Fruit fly (Drosophila melanogaster) whole organism, embryonic: ENCODE data around the gene CG8671.

ENCODE experiments used
- Bteb2 ChIP-seq: fragments of 200-800 bp; sonication (Bioruptor generic); optimal IDR thresholded peaks from 2 replicates; lab custom pipeline; 2016; ENCODE audit warnings: missing biosample characterization, missing genetic modification characterization
- CG10431 ChIP-seq: fragments of 200-800 bp; sonication (Bioruptor generic); optimal IDR thresholded peaks from 3 replicates; lab custom pipeline; 2018; ENCODE audit warnings: missing biosample characterization, mild to moderate bottlenecking, missing genetic modification characterization
- CG10959 ChIP-seq: fragments of 200-800 bp; sonication (Bioruptor generic); IDR thresholded peaks from 2 replicates; pipeline ENCODE4 v1.3.6; 2022; ENCODE audit warnings: missing biosample characterization, missing genetic modification characterization
- CG11504 ChIP-seq: fragments of 200-800 bp; sonication (Bioruptor generic); optimal IDR thresholded peaks from 3 replicates; lab custom pipeline; 2019; ENCODE audit warnings: missing biosample characterization, mild to moderate bottlenecking, missing genetic modification characterization, moderate library complexity
- CG13123 ChIP-seq: fragments of 200-800 bp; sonication (Bioruptor generic); optimal IDR thresholded peaks from 2 replicates; lab custom pipeline; 2016; ENCODE audit warnings: missing biosample characterization, missing genetic modification characterization
- CG14860 ChIP-seq: fragments of 200-800 bp; sonication (Bioruptor generic); IDR thresholded peaks from 3 replicates; pipeline ENCODE4 v1.3.6; 2022; ENCODE audit warnings: missing biosample characterization, missing genetic modification characterization; ENCODE audit not compliant: partially characterized antibody
- CG14965 ChIP-seq: fragments of 200-800 bp; sonication (Bioruptor generic); optimal IDR thresholded peaks from 2 replicates; lab custom pipeline; 2016; ENCODE audit warnings: missing biosample characterization, missing genetic modification characterization, borderline replicate concordance
- CG16779 ChIP-seq: fragments of 200-800 bp; sonication (Bioruptor generic); IDR thresholded peaks from 2 replicates; pipeline ENCODE4 v1.3.6; 2022; ENCODE audit warnings: missing biosample characterization, missing genetic modification characterization
- CG17361 ChIP-seq: fragments of 200-800 bp; sonication (Bioruptor generic); IDR thresholded peaks from 3 replicates; pipeline ENCODE4 v1.3.6; 2022; ENCODE audit warnings: missing biosample characterization, missing genetic modification characterization
- CG2199 ChIP-seq: fragments of 200-800 bp; sonication (Bioruptor generic); IDR thresholded peaks from 3 replicates; pipeline ENCODE4 v1.3.6; 2022; ENCODE audit warnings: missing biosample characterization, missing genetic modification characterization
- CG3838 ChIP-seq: fragments of 200-800 bp; sonication (Bioruptor generic); optimal IDR thresholded peaks from 3 replicates; lab custom pipeline; 2016; ENCODE audit warnings: missing biosample characterization, missing genetic modification characterization
- CG6791 ChIP-seq: fragments of 200-800 bp; sonication (Bioruptor generic); IDR thresholded peaks from 3 replicates; pipeline ENCODE4 v1.3.6; 2022; ENCODE audit warnings: missing biosample characterization, missing genetic modification characterization; ENCODE audit not compliant: partially characterized antibody
- CG7786 ChIP-seq: fragments of 200-800 bp; sonication (Bioruptor generic); optimal IDR thresholded peaks from 2 replicates; lab custom pipeline; 2016; ENCODE audit warnings: missing biosample characterization, missing genetic modification characterization
- CG8765 ChIP-seq: fragments of 200-800 bp; sonication (Bioruptor generic); IDR thresholded peaks from 2 replicates; pipeline ENCODE4 v1.3.6; 2022; ENCODE audit warnings: missing biosample characterization, missing genetic modification characterization
- CG8924 ChIP-seq: fragments of 200-800 bp; optimal IDR thresholded peaks from 3 replicates; lab custom pipeline; 2019; ENCODE audit warnings: missing biosample characterization, mild to moderate bottlenecking, missing genetic modification characterization, moderate library complexity
- CG9215 ChIP-seq: fragments of 200-800 bp; sonication (Bioruptor generic); IDR thresholded peaks from 2 replicates; pipeline ENCODE4 v1.3.6; 2022; ENCODE audit warnings: missing biosample characterization, missing genetic modification characterization
- Chrac-16 ChIP-seq: fragments of 200-800 bp; sonication (Bioruptor generic); optimal IDR thresholded peaks from 3 replicates; lab custom pipeline; 2016; ENCODE audit warnings: missing biosample characterization, missing genetic modification characterization
- Ets97D ChIP-seq: fragments of 200-800 bp; sonication (Bioruptor generic); optimal IDR thresholded peaks from 3 replicates; lab custom pipeline; 2016; ENCODE audit warnings: missing biosample characterization, missing genetic modification characterization
- HLHmδ ChIP-seq: fragments of 200-800 bp; sonication (Bioruptor generic); optimal IDR thresholded peaks from 2 replicates; lab custom pipeline; 2018; ENCODE audit warnings: missing biosample characterization, mild to moderate bottlenecking, missing genetic modification characterization, moderate library complexity
- Hr3 ChIP-seq: fragments of 200-800 bp; sonication (Bioruptor generic); optimal IDR thresholded peaks from 3 replicates; lab custom pipeline; 2016; ENCODE audit warnings: missing biosample characterization, missing genetic modification characterization
- Lpt ChIP-seq: fragments of >200 bp; optimal IDR thresholded peaks from 2 replicates; lab custom pipeline; 2018; ENCODE audit warnings: missing biosample characterization, missing genetic modification characterization
- Mes4 ChIP-seq: fragments of 200-800 bp; sonication (Bioruptor generic); optimal IDR thresholded peaks from 2 replicates; lab custom pipeline; 2016; ENCODE audit warnings: missing biosample characterization, missing genetic modification characterization
- Neu2 ChIP-seq: fragments of 200-800 bp; sonication (Bioruptor generic); optimal IDR thresholded peaks from 3 replicates; lab custom pipeline; 2016; ENCODE audit warnings: missing biosample characterization, missing genetic modification characterization, borderline replicate concordance
- NfI ChIP-seq: fragments of 200-800 bp; sonication (Bioruptor generic); optimal IDR thresholded peaks from 3 replicates; lab custom pipeline; 2018; ENCODE audit warnings: missing biosample characterization, mild to moderate bottlenecking, missing genetic modification characterization, moderate library complexity
- Oli ChIP-seq: fragments of 200-800 bp; sonication (Bioruptor generic); optimal IDR thresholded peaks from 2 replicates; lab custom pipeline; 2018; ENCODE audit warnings: missing biosample characterization, mild to moderate bottlenecking, missing genetic modification characterization, moderate library complexity
- Ptx1 ChIP-seq: fragments of 200-800 bp; sonication (Bioruptor generic); IDR thresholded peaks from 2 replicates; pipeline ENCODE4 v1.3.6; 2022; ENCODE audit warnings: missing biosample characterization, missing genetic modification characterization
- Side ChIP-seq: fragments of 200-800 bp; sonication (Bioruptor generic); optimal IDR thresholded peaks from 2 replicates; lab custom pipeline; 2016; ENCODE audit warnings: missing biosample characterization, missing genetic modification characterization
- Sox100B ChIP-seq: fragments of 200-800 bp; sonication (Bioruptor generic); optimal IDR thresholded peaks from 3 replicates; lab custom pipeline; 2018; ENCODE audit warnings: missing biosample characterization, mild to moderate bottlenecking, missing genetic modification characterization
- TFAM ChIP-seq: fragments of 200-800 bp; sonication (Bioruptor generic); optimal IDR thresholded peaks from 2 replicates; lab custom pipeline; 2017; ENCODE audit warnings: missing biosample characterization, missing genetic modification characterization, inconsistent platforms
- Trl ChIP-seq, 3 experiments: fragments of >200 bp in 2 of 3; fragments of 200-800 bp in 1 of 3; sonication (Bioruptor generic) in 1 of 3; optimal IDR thresholded peaks; 2 replicates in 1 of 3; 3 replicates in 2 of 3; lab custom pipeline; 2016 to 2017; ENCODE audit warnings: missing biosample characterization in 1 of 3, missing genetic modification characterization in 1 of 3
- ara ChIP-seq: fragments of 200-800 bp; sonication (Bioruptor generic); IDR thresholded peaks from 2 replicates; pipeline ENCODE4 v1.3.6; 2022; ENCODE audit warnings: missing biosample characterization, missing genetic modification characterization
- ash1 ChIP-seq: fragments of 200-800 bp; sonication (Bioruptor generic); optimal IDR thresholded peaks from 2 replicates; lab custom pipeline; 2018; ENCODE audit warnings: missing biosample characterization, mild to moderate bottlenecking, missing genetic modification characterization
- ato ChIP-seq: fragments of 200-800 bp; sonication (Bioruptor generic); IDR thresholded peaks from 2 replicates; pipeline ENCODE4 v1.3.6; 2022; ENCODE audit warnings: missing biosample characterization, missing genetic modification characterization; ENCODE audit not compliant: partially characterized antibody
- da ChIP-seq: fragments of 200-800 bp; sonication (Bioruptor generic); optimal IDR thresholded peaks from 2 replicates; lab custom pipeline; 2016; ENCODE audit warnings: missing biosample characterization, missing genetic modification characterization
- ftz-f1 ChIP-seq: fragments of 200-800 bp; sonication (Bioruptor generic); optimal IDR thresholded peaks from 2 replicates; lab custom pipeline; 2016; ENCODE audit warnings: missing biosample characterization, missing genetic modification characterization
- gro ChIP-seq: fragments of 200-800 bp; sonication (Bioruptor generic); optimal IDR thresholded peaks from 2 replicates; lab custom pipeline; 2016; ENCODE audit warnings: missing biosample characterization, missing genetic modification characterization
- gsb-n ChIP-seq: fragments of 200-800 bp; sonication (Bioruptor generic); optimal IDR thresholded peaks from 3 replicates; lab custom pipeline; 2018; ENCODE audit warnings: missing biosample characterization, mild to moderate bottlenecking, missing genetic modification characterization
- gt ChIP-seq: fragments of 200-800 bp; sonication (Bioruptor generic); IDR thresholded peaks from 2 replicates; pipeline ENCODE4 v1.3.6; 2022; ENCODE audit warnings: missing biosample characterization, missing genetic modification characterization
- insv ChIP-seq, 2 experiments: fragments of 200-800 bp; sonication (Bioruptor generic); optimal IDR thresholded peaks; 3 replicates each; lab custom pipeline; 2016 to 2018; ENCODE audit warnings: missing biosample characterization in 2 of 2, missing genetic modification characterization in 2 of 2
- kay ChIP-seq: fragments of 200-800 bp; sonication (Bioruptor generic); optimal IDR thresholded peaks from 2 replicates; lab custom pipeline; 2016; ENCODE audit warnings: missing biosample characterization, missing genetic modification characterization
- lab ChIP-seq: fragments of 200-800 bp; sonication (Bioruptor generic); optimal IDR thresholded peaks from 3 replicates; lab custom pipeline; 2017; ENCODE audit warnings: missing biosample characterization, missing genetic modification characterization, mild to moderate bottlenecking, moderate library complexity, missing genetic modification reagents
- nerfin-2 ChIP-seq: fragments of 200-800 bp; sonication (Bioruptor generic); IDR thresholded peaks from 2 replicates; pipeline ENCODE4 v1.3.6; 2022; ENCODE audit warnings: missing biosample characterization, missing genetic modification characterization; ENCODE audit not compliant: partially characterized antibody
- onecut ChIP-seq: fragments of 200-800 bp; sonication (Bioruptor generic); IDR thresholded peaks from 2 replicates; pipeline ENCODE4 v1.3.6; 2022; ENCODE audit warnings: missing biosample characterization, missing genetic modification characterization
- slbo ChIP-seq: fragments of 200-800 bp; sonication (Bioruptor generic); IDR thresholded peaks from 2 replicates; pipeline ENCODE4 v1.3.6; 2022; ENCODE audit warnings: missing biosample characterization, missing genetic modification characterization
- stc ChIP-seq: fragments of 200-800 bp; sonication (Bioruptor generic); IDR thresholded peaks from 2 replicates; pipeline ENCODE4 v1.3.6; 2022; ENCODE audit warnings: missing biosample characterization, missing genetic modification characterization
- toy ChIP-seq: fragments of 200-800 bp; sonication (Bioruptor generic); IDR thresholded peaks from 2 replicates; pipeline ENCODE4 v1.3.6; 2022; ENCODE audit warnings: missing biosample characterization, missing genetic modification characterization
- ttk ChIP-seq: fragments of 200-800 bp; sonication (Bioruptor generic); IDR thresholded peaks from 2 replicates; pipeline ENCODE4 v2.1.2; 2022; ENCODE audit warnings: missing biosample characterization, missing genetic modification characterization
- usp ChIP-seq: fragments of >200 bp; optimal IDR thresholded peaks from 2 replicates; lab custom pipeline; 2017; ENCODE audit warnings: missing biosample characterization, missing genetic modification characterization
- vvl ChIP-seq: fragments of 200-800 bp; sonication (Bioruptor generic); IDR thresholded peaks from 2 replicates; pipeline ENCODE4 v1.3.6; 2022; ENCODE audit warnings: missing biosample characterization, missing genetic modification characterization
- zen2 ChIP-seq: fragments of 200-800 bp; sonication (Bioruptor generic); IDR thresholded peaks from 3 replicates; pipeline ENCODE4 v1.3.6; 2022; ENCODE audit warnings: missing biosample characterization, missing genetic modification characterization; ENCODE audit not compliant: partially characterized antibody

CG8671 gene

DNA sequence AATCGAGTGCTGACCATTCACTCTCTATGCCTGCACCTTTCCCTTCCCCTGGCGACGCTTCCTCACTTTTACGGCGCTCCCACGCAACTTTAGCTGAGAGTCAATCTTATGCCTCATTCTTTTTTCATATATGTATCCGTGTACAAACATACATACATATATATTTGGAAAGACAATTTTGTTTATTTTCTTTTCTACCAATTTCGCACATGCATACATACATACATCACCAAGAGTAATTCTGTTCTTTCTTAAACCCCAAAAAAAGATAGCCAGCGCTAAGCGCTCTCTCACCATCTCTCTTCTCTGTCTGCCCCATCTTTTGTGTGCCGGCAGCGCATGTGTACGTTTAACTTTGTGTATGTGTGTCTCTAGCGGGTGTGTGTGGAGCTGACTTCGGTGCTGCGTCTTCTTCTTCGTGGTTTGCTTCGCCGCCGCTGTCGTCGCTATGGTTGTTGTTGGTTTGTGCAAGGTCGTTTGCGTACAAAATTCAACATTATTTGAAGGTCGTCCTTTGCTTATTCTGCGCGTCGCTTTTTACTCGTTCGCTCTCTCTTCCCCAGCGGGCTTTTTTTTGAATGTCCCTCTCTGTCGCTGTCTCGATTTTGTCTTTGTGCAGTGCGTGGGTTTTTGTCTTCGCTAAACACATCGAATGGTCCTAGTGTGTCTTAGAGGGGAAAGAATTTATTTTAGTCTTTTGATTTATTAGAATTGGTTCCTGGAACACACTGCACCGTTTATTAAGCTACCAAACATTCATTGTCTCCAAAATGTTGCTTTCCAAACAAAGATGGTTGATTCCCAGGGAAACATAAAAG lies 12.0 kb upstream of the CG8671 start (continued):
- TF ChIP-seq Hr3 (GFP tag; lab: Kevin White, UChicago) (no peak), da (GFP tag; lab: Kevin White, UChicago) (no peak), ato (GFP tag; lab: Robert Waterston, UW) (no peak), lab (GFP tag; lab: Kevin White, UChicago) (peak; percentile 31), gsb-n (tag; lab: Kevin White, UChicago) (no peak), gt (GFP tag; lab: Robert Waterston, UW) (no peak), Chrac-16 (GFP tag; lab: Kevin White, UChicago) (no peak), CG10959 (GFP tag; lab: Robert Waterston, UW) (no peak), gro (GFP tag; lab: Kevin White, UChicago) (no peak), vvl (no peak; the same call in 1 of the 2 replicates), kay (no peak), ara (no peak), CG16779 (GFP tag; lab: Robert Waterston, UW) (no peak), CG3838 (GFP tag; lab: Kevin White, UChicago) (no peak), onecut (no peak), usp (GFP tag; lab: Kevin White, UChicago) (no peak), Ptx1 (no peak), toy (GFP tag; lab: Robert Waterston, UW) (no peak), zen2 (GFP tag; lab: Robert Waterston, UW) (no peak), Ets97D (GFP tag; lab: Kevin White, UChicago) (no peak), CG14860 (GFP tag; lab: Robert Waterston, UW) (no peak), nerfin-2 (GFP tag; lab: Robert Waterston, UW) (no peak), Side (GFP tag; lab: Kevin White, UChicago) (no peak), Sox100B (GFP tag; lab: Kevin White, UChicago) (no peak), CG9215 (GFP tag; lab: Robert Waterston, UW) (no peak), CG17361 (0 out of 3 replicates have a peak, but pooled peaks have one; percentile 22), HLHmδ (no peak), ttk (GFP tag; lab: Robert Waterston, UW) (no peak), CG10431 (GFP tag; lab: Kevin White, UChicago) (no peak), Neu2 (GFP tag; lab: Kevin White, UChicago) (no peak), CG6791 (GFP tag; lab: Robert Waterston, UW) (no peak), Bteb2 (no peak), Oli (tag; lab: Kevin White, UChicago) (no peak), CG7786 (GFP tag; lab: Kevin White, UChicago) (no peak), ash1 (GFP tag; lab: Kevin White, UChicago) (no peak), slbo (no peak), Trl (optimal IDR thresholded peaks at IDR 0.05; lab: Kevin White, UChicago) (peak; percentile 74 to 95), Trl (GFP tag; optimal IDR thresholded peaks at IDR 0.05; lab: Kevin White, UChicago) (no peak), CG14965 (GFP tag; lab: Kevin White, UChicago) (no peak), TFAM (GFP tag; lab: Kevin White, UChicago) (no peak), ftz-f1 (GFP tag; lab: Kevin White, UChicago) (peak; percentile 100), CG11504 (peak; percentile 5), insv (GFP tag; optimal IDR thresholded peaks at IDR 0.05; lab: Kevin White, UChicago) (no peak), Lpt (GFP tag; lab: Kevin White, UChicago) (no peak), CG2199 (peak; percentile 88), Mes4 (GFP tag; lab: Kevin White, UChicago) (no peak), CG8765 (GFP tag; lab: Robert Waterston, UW) (no peak), CG8924 (tag; lab: Kevin White, UChicago) (peak; percentile 22), NfI (GFP tag; lab: Kevin White, UChicago) (no peak), CG13123 (GFP tag; lab: Kevin White, UChicago) (no peak), stc (GFP tag; lab: Robert Waterston, UW) (no peak)
